Worm (Caenorhabditis elegans) whole organism, young adult: ENCODE data around the gene his-69.
A peak's percentile ranks its signal among the peaks of the same experiment; 100 is the strongest.

ENCODE experiments used
- B0261.1 ChIP-seq: sonication (generic microtip); optimal IDR thresholded peaks from 2 replicates; lab custom pipeline; 2016; ENCODE audit warnings: mild to moderate bottlenecking, missing genetic modification characterization, moderate library complexity, missing compliant biosample characterization
- C17E4.6 ChIP-seq: fragments of 200-800 bp; sonication (Bioruptor generic); IDR thresholded peaks from 2 replicates; pipeline ENCODE4 v1.3.6; 2022; ENCODE audit warnings: missing genetic modification reagents, missing genetic modification characterization, missing compliant biosample characterization
- D2030.7 ChIP-seq: fragments of 200-800 bp; sonication (Bioruptor generic); IDR thresholded peaks from 2 replicates; pipeline ENCODE4 v1.3.6; 2022; ENCODE audit warnings: missing genetic modification reagents, missing genetic modification characterization, missing compliant biosample characterization
- F33H1.4 ChIP-seq: fragments of 200-800 bp; sonication (Bioruptor generic); IDR thresholded peaks from 2 replicates; pipeline ENCODE4 v1.3.6; 2022; ENCODE audit warnings: missing genetic modification reagents, missing genetic modification characterization, missing compliant biosample characterization
- F52B5.7 ChIP-seq: sonication (generic microtip); optimal IDR thresholded peaks from 2 replicates; lab custom pipeline; 2016; ENCODE audit warnings: mild to moderate bottlenecking, missing genetic modification characterization, missing compliant biosample characterization
- K12H6.12 ChIP-seq: fragments of 200-800 bp; sonication (Bioruptor generic); optimal IDR thresholded peaks from 2 replicates; lab custom pipeline; 2018; ENCODE audit warnings: mild to moderate bottlenecking, missing genetic modification characterization, missing compliant biosample characterization
- Y53F4B.3 ChIP-seq: fragments of 200-800 bp; sonication (Bioruptor generic); IDR thresholded peaks from 2 replicates; pipeline ENCODE4 v1.3.6; 2022; ENCODE audit warnings: missing genetic modification reagents, missing genetic modification characterization, missing compliant biosample characterization
- Y56A3A.18 ChIP-seq: fragments of 200-800 bp; sonication (Bioruptor generic); IDR thresholded peaks from 2 replicates; pipeline ENCODE4 v1.3.6; 2022; ENCODE audit warnings: missing genetic modification reagents, missing genetic modification characterization, missing compliant biosample characterization
- ZK185.1 ChIP-seq: sonication (generic microtip); optimal IDR thresholded peaks from 2 replicates; lab custom pipeline; 2016; ENCODE audit warnings: mild to moderate bottlenecking, missing genetic modification characterization, missing compliant biosample characterization; ENCODE audit not compliant: poor library complexity, severe bottlenecking
- aptf-3 ChIP-seq: fragments of 200-800 bp; sonication (Bioruptor generic); IDR thresholded peaks from 2 replicates; pipeline ENCODE4 v1.3.6; 2022; ENCODE audit warnings: missing genetic modification characterization, missing compliant biosample characterization
- athp-1 ChIP-seq: sonication (generic microtip); optimal IDR thresholded peaks from 2 replicates; lab custom pipeline; 2017; ENCODE audit warnings: mild to moderate bottlenecking, missing genetic modification characterization, missing compliant biosample characterization
- attf-3 ChIP-seq: fragments of 200-800 bp; sonication (Bioruptor generic); conservative IDR thresholded peaks from 2 replicates; pipeline ENCODE4 v1.3.6; 2022; ENCODE audit warnings: missing genetic modification reagents, missing genetic modification characterization, missing compliant biosample characterization
- attf-5 ChIP-seq: fragments of 200-800 bp; sonication (Bioruptor generic); optimal IDR thresholded peaks from 2 replicates; lab custom pipeline; 2018; ENCODE audit warnings: mild to moderate bottlenecking, missing genetic modification characterization, missing compliant biosample characterization
- bed-1 ChIP-seq: fragments of 200-800 bp; sonication (Bioruptor generic); IDR thresholded peaks from 2 replicates; pipeline ENCODE4 v1.3.6; 2022; ENCODE audit warnings: missing genetic modification reagents, missing genetic modification characterization, missing compliant biosample characterization
- ccch-3 ChIP-seq: fragments of 200-800 bp; sonication (Bioruptor generic); optimal IDR thresholded peaks from 2 replicates; lab custom pipeline; 2018; ENCODE audit warnings: mild to moderate bottlenecking, missing genetic modification characterization, missing compliant biosample characterization
- cebp-1 ChIP-seq, 2 experiments: fragments of 200-800 bp in 1 of 2; sonication (Bioruptor generic) in 1 of 2; sonication (generic microtip) in 1 of 2; IDR thresholded peaks in 1 of 2; optimal IDR thresholded peaks in 1 of 2; 2 replicates each; pipeline versions ENCODE4 v1.3.6 to Lab custom; 2017 to 2022; ENCODE audit warnings: missing compliant biosample characterization in 2 of 2, missing genetic modification characterization in 2 of 2, mild to moderate bottlenecking in 1 of 2, missing genetic modification reagents in 1 of 2, moderate library complexity in 1 of 2
- cebp-2 ChIP-seq: fragments of 200-800 bp; sonication (Bioruptor generic); IDR thresholded peaks from 2 replicates; pipeline ENCODE4 v1.3.6; 2022; ENCODE audit warnings: missing genetic modification characterization, missing compliant biosample characterization
- ceh-58 ChIP-seq: fragments of 200-800 bp; sonication (Bioruptor generic); IDR thresholded peaks from 2 replicates; pipeline ENCODE4 v1.3.6; 2022; ENCODE audit warnings: missing genetic modification characterization, missing compliant biosample characterization
- gei-17 ChIP-seq: fragments of 200-800 bp; sonication (Bioruptor generic); optimal IDR thresholded peaks from 2 replicates; lab custom pipeline; 2018; ENCODE audit warnings: mild to moderate bottlenecking, missing genetic modification characterization, missing compliant biosample characterization
- lin-26 ChIP-seq: fragments of 200-800 bp; sonication (Bioruptor generic); IDR thresholded peaks from 2 replicates; pipeline ENCODE4 v1.3.6; 2022; ENCODE audit warnings: missing genetic modification reagents, missing genetic modification characterization, missing compliant biosample characterization
- lsy-27 ChIP-seq: sonication (generic microtip); optimal IDR thresholded peaks from 2 replicates; lab custom pipeline; 2017; ENCODE audit warnings: missing genetic modification characterization, mild to moderate bottlenecking, missing compliant biosample characterization, antibody characterized with exemption, missing genotype, borderline replicate concordance; ENCODE audit not compliant: insufficient read depth
- madf-3 ChIP-seq: fragments of 200-800 bp; sonication (Bioruptor generic); IDR thresholded peaks from 2 replicates; pipeline ENCODE4 v1.3.6; 2022; ENCODE audit warnings: missing genetic modification reagents, missing genetic modification characterization, missing compliant biosample characterization
- madf-6 ChIP-seq: fragments of 200-800 bp; sonication (Bioruptor generic); IDR thresholded peaks from 2 replicates; pipeline ENCODE4 v1.3.6; 2022; ENCODE audit warnings: missing genetic modification reagents, missing genetic modification characterization, missing compliant biosample characterization
- mcd-1 ChIP-seq: fragments of 200-800 bp; sonication (Bioruptor generic); IDR thresholded peaks from 2 replicates; pipeline ENCODE4 v1.3.6; 2022; ENCODE audit warnings: missing genetic modification reagents, missing genetic modification characterization, missing compliant biosample characterization
- mel-28 ChIP-seq: sonication (generic microtip); optimal IDR thresholded peaks from 2 replicates; lab custom pipeline; 2016; ENCODE audit warnings: borderline replicate concordance, mild to moderate bottlenecking, missing genetic modification characterization, missing compliant biosample characterization
- nhr-90 ChIP-seq: sonication (generic microtip); optimal IDR thresholded peaks from 2 replicates; lab custom pipeline; 2016; ENCODE audit warnings: missing genotype, mild to moderate bottlenecking, missing genetic modification characterization, missing compliant biosample characterization
- rpc-1 ChIP-seq, 2 experiments: fragments of 150-350 bp in 1 of 2; sonication (generic microtip) in 1 of 2; optimal IDR thresholded peaks; 2 replicates each; lab custom pipeline; 2014 to 2018; ENCODE audit warnings: missing biosample characterization in 1 of 2, missing genetic modification characterization in 1 of 2, missing genetic modification reagents in 1 of 2, missing genotype in 1 of 2
- sea-2 ChIP-seq: fragments of 200-800 bp; sonication (Bioruptor generic); IDR thresholded peaks from 2 replicates; pipeline ENCODE4 v1.3.6; 2022; ENCODE audit warnings: missing genetic modification characterization, missing compliant biosample characterization
- tbp1 ChIP-seq: fragments of 200-800 bp; sonication (Bioruptor generic); optimal IDR thresholded peaks from 2 replicates; lab custom pipeline; 2018; ENCODE audit warnings: mild to moderate bottlenecking, missing genetic modification characterization, missing compliant biosample characterization
- unc-130 ChIP-seq: sonication (generic microtip); optimal IDR thresholded peaks from 2 replicates; lab custom pipeline; 2016; ENCODE audit warnings: missing genetic modification reagents, missing genetic modification characterization, missing compliant biosample characterization
- zfh-2 ChIP-seq: fragments of 200-800 bp; sonication (Bioruptor generic); conservative IDR thresholded peaks from 2 replicates; pipeline ENCODE4 v1.3.6; 2022; ENCODE audit warnings: missing genetic modification reagents, missing genetic modification characterization, missing compliant biosample characterization
- ztf-18 ChIP-seq: sonication (generic microtip); optimal IDR thresholded peaks from 2 replicates; lab custom pipeline; 2016; ENCODE audit warnings: missing genotype, mild to moderate bottlenecking, missing genetic modification characterization, missing compliant biosample characterization
- ztf-25 ChIP-seq: fragments of 200-800 bp; sonication (Bioruptor generic); IDR thresholded peaks from 2 replicates; pipeline ENCODE4 v1.3.6; 2022; ENCODE audit warnings: missing genetic modification reagents, missing genetic modification characterization, missing compliant biosample characterization
- ztf-28 ChIP-seq: fragments of 200-800 bp; sonication (Bioruptor generic); IDR thresholded peaks from 2 replicates; pipeline ENCODE4 v1.3.6; 2022; ENCODE audit warnings: missing genetic modification reagents, missing genetic modification characterization, missing compliant biosample characterization
- ztf-6 ChIP-seq: fragments of 200-800 bp; sonication (Bioruptor generic); IDR thresholded peaks from 2 replicates; pipeline ENCODE4 v1.3.6; 2022; ENCODE audit warnings: missing genetic modification reagents, missing genetic modification characterization, missing compliant biosample characterization

his-69 gene

DNA sequence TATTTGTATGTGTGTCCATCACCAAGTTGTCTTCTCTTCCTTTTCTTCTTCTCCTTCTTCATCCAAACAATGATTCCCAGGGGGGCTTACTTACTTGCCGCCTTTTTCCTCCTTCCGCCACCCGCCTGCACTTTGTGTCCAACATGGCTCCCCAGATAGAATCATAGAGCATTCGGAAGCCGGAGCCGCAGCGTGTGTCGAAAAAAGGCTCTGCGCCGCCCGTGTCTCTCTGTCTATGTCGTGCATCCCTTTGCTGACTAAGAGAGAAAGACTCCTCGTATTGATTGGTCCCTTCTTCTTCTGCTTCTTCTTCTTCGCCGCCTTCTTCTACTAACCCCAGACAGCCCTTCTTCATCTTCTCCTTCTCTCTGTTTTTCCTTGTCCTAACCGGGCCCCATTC lies 5.2 kb upstream of the his-69 start:
- TF ChIP-seq sea-2 (GFP tag; lab: Robert Waterston, UW) = no peak
- TF ChIP-seq attf-5 (GFP tag; lab: Kevin White, UChicago) = peak; percentile 13
- no peak for TF ChIP-seq lsy-27
- TF ChIP-seq nhr-90 (tag; lab: Kevin White, UChicago) = no peak
- 0 out of 2 replicates have a peak, but pooled peaks have one; percentile 34 for TF ChIP-seq ztf-25 (GFP tag; lab: Robert Waterston, UW)
- peak; percentile 94 for TF ChIP-seq zfh-2
- TF ChIP-seq aptf-3 (GFP tag; lab: Robert Waterston, UW) = no peak
- peak; percentile 33 for TF ChIP-seq K12H6.12 (tag; lab: Kevin White, UChicago)
- TF ChIP-seq ztf-18 (tag; lab: Kevin White, UChicago) = peak; percentile 1
- TF ChIP-seq ceh-58 (GFP tag; lab: Robert Waterston, UW) = no peak
- TF ChIP-seq attf-3 = 0 out of 2 replicates have a peak, but pooled peaks have one; percentile 16
- TF ChIP-seq C17E4.6 (GFP tag; lab: Robert Waterston, UW) = no peak
- TF ChIP-seq cebp-1 (GFP tag; IDR thresholded peaks at IDR 0.05; lab: Robert Waterston, UW) = no peak
- peak; percentile 38 for TF ChIP-seq cebp-1 (tag; optimal IDR thresholded peaks at IDR 0.05; lab: Kevin White, UChicago)
- TF ChIP-seq mcd-1 = 0 out of 2 replicates have a peak, but pooled peaks have one; percentile 38
- no peak for TF ChIP-seq Y53F4B.3 (GFP tag; lab: Robert Waterston, UW)

DNA sequence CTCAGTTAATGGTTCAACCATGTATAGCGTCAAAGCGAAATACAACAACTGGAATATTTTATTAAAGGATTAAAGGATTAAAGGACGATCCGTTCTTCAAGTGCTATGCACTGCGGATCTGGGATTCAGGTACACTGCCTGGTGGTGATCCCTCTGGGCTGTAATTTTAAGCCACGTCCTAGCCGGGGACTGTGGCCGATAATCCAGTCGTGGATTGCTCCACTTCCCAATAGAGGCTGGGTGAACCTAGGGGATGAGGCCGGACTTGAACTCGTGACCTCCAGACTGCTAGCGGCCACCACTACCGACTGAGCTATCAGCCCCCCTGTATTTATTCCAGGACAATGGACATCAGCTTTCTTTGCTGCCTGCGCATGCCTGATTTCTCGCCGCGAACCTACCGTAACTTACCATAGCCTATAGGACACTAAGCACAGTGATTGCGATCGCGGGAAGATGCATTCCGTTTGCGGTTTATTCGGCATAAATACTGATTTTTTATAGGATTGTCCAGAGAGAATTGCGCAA lies 2.4 kb upstream of the his-69 start:
- TF ChIP-seq lin-26 (GFP tag; lab: Robert Waterston, UW) (peak; percentile 54; the same call in 1 of the 2 replicates), cebp-2 (GFP tag; lab: Robert Waterston, UW) (0 out of 2 replicates have a peak, but pooled peaks have one; percentile 75), madf-3 (0 out of 2 replicates have a peak, but pooled peaks have one; percentile 4), D2030.7 (GFP tag; lab: Robert Waterston, UW) (peak; percentile 43), zfh-2 (0 out of 2 replicates have a peak, but pooled peaks have one; percentile 20), rpc-1 (optimal IDR thresholded peaks at IDR 0.05; lab: Kevin White, UChicago) (peak; percentile 37), rpc-1 (tag; optimal IDR thresholded peaks at IDR 0.05; lab: Kevin White, UChicago) (peak; percentile 65), ztf-18 (tag; lab: Kevin White, UChicago) (peak; percentile 6), F33H1.4 (GFP tag; lab: Robert Waterston, UW) (0 out of 2 replicates have a peak, but pooled peaks have one; percentile 13), tbp1 (GFP tag; lab: Kevin White, UChicago) (peak; percentile 69)

DNA sequence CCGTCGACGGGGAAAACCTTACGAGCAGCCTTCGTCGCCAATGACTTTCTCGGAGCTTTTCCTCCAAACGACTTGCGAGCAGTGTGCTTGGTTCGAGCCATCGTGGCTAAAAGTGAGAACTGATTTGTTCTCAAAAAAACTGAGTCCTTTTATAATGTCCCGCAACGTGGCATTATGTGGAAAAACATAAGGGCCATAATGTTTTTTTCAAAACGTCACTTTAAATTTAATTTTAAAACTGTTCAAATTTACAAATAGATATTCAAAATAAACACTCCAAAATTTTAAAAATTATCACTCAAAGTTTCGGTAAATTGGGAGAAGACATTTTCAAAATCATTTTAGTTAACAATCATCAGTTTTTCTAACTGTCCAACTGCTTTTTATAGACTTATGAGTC lies 1.5 kb upstream of the his-69 start, which contains the start of gene his-70:
Gene his-70, minus strand, starts transcription at position 101 of the 400 bp plus-strand sequence.
- no peak for TF ChIP-seq F52B5.7 (tag; lab: Kevin White, UChicago)
- no peak for TF ChIP-seq madf-6
- TF ChIP-seq bed-1 (GFP tag; lab: Robert Waterston, UW) = no peak
- no peak for TF ChIP-seq unc-130 (GFP tag; lab: Kevin White, UChicago)
- no peak for TF ChIP-seq lsy-27
- TF ChIP-seq ZK185.1 (tag; lab: Kevin White, UChicago) = no peak
- no peak for TF ChIP-seq ztf-28 (GFP tag; lab: Robert Waterston, UW)
- no peak for TF ChIP-seq cebp-2 (GFP tag; lab: Robert Waterston, UW)
- no peak for TF ChIP-seq Y53F4B.3 (GFP tag; lab: Robert Waterston, UW)
- no peak for TF ChIP-seq ztf-6 (GFP tag; lab: Robert Waterston, UW)
- no peak for TF ChIP-seq K12H6.12 (tag; lab: Kevin White, UChicago)
- TF ChIP-seq Y56A3A.18 (GFP tag; lab: Robert Waterston, UW) = no peak
- no peak for TF ChIP-seq ccch-3 (GFP tag; lab: Kevin White, UChicago)
- no peak for TF ChIP-seq gei-17 (GFP tag; lab: Kevin White, UChicago)
- TF ChIP-seq mel-28 (tag; lab: Kevin White, UChicago) = no peak
- no peak for TF ChIP-seq ztf-25 (GFP tag; lab: Robert Waterston, UW)
- no peak for TF ChIP-seq B0261.1 (tag; lab: Kevin White, UChicago)
- no peak for TF ChIP-seq athp-1 (tag; lab: Kevin White, UChicago)
